Fruit fly (Drosophila melanogaster): ENCODE measurements around the gene ogre.

Gene ogre

dm6 chrX:6997653-6998491, 6.8 kb upstream of the ogre start (continued):
- TF ChIP-seq CG17186 (GFP tag; optimal IDR thresholded peaks at IDR 0.05): no peak
- no peak for TF ChIP-seq ato (GFP tag; IDR thresholded peaks at IDR 0.05; ENCODE audit: partially characterized antibody)
- TF ChIP-seq CG2120 (GFP tag; optimal IDR thresholded peaks at IDR 0.05): no peak
- peak; percentile 47; the same call in 1 of the 2 replicates for TF ChIP-seq Xrp1 (GFP tag; IDR thresholded peaks at IDR 0.05)
- TF ChIP-seq dpn (GFP tag; optimal IDR thresholded peaks at IDR 0.05): peak in 1 of 2 experiments; percentile 16
- TF ChIP-seq z (GFP tag; IDR thresholded peaks at IDR 0.05): peak; percentile 67; the same call in 2 of the 3 replicates
- TF ChIP-seq CG4424 (GFP tag; optimal IDR thresholded peaks at IDR 0.05): peak; percentile 47
- TF ChIP-seq Oli (tag; optimal IDR thresholded peaks at IDR 0.05): peak; percentile 61
- TF ChIP-seq NK7.1 (GFP tag; optimal IDR thresholded peaks at IDR 0.05): no peak
- TF ChIP-seq sens-2 (GFP tag; IDR thresholded peaks at IDR 0.05): no peak
- TF ChIP-seq nmo (GFP tag; optimal IDR thresholded peaks at IDR 0.05): peak; percentile 46
- TF ChIP-seq CG15601 (tag; optimal IDR thresholded peaks at IDR 0.05): peak; percentile 55
- peak; percentile 92 for TF ChIP-seq CG8290 (GFP tag; optimal IDR thresholded peaks at IDR 0.05)
- peak; percentile 47 to 93 for TF ChIP-seq CG8290 (tag; optimal IDR thresholded peaks at IDR 0.05)
- TF ChIP-seq CG2116 (GFP tag; optimal IDR thresholded peaks at IDR 0.05): peak; percentile 13
- no peak for TF ChIP-seq CG4404 (GFP tag; IDR thresholded peaks at IDR 0.05)
- TF ChIP-seq BEAF-32 (GFP tag; optimal IDR thresholded peaks at IDR 0.05): peak; percentile 35
- no peak for TF ChIP-seq Eip74EF (GFP tag; optimal IDR thresholded peaks at IDR 0.05)
- no peak for TF ChIP-seq fru (optimal IDR thresholded peaks at IDR 0.05)
- TF ChIP-seq Blimp-1 (GFP tag; optimal IDR thresholded peaks at IDR 0.05): no peak
- TF ChIP-seq gro (GFP tag; optimal IDR thresholded peaks at IDR 0.05): no peak
- TF ChIP-seq Xbp1 (GFP tag; optimal IDR thresholded peaks at IDR 0.05): peak; percentile 13
- peak; percentile 1 for TF ChIP-seq nom (GFP tag; optimal IDR thresholded peaks at IDR 0.05)
- peak; percentile 12 for TF ChIP-seq D19A (tag; optimal IDR thresholded peaks at IDR 0.05)
- TF ChIP-seq Kr (GFP tag; optimal IDR thresholded peaks at IDR 0.05): peak; percentile 46
- TF ChIP-seq jing (GFP tag; optimal IDR thresholded peaks at IDR 0.05): no peak
- TF ChIP-seq CG9437 (GFP tag; optimal IDR thresholded peaks at IDR 0.05): peak; percentile 54
- no peak for TF ChIP-seq HLH54F (GFP tag; optimal IDR thresholded peaks at IDR 0.05)
- TF ChIP-seq NC2α (GFP tag; optimal IDR thresholded peaks at IDR 0.05): no peak
- no peak for TF ChIP-seq Fer1 (GFP tag; optimal IDR thresholded peaks at IDR 0.05)
- TF ChIP-seq CG11504 (tag; optimal IDR thresholded peaks at IDR 0.05): peak; percentile 33
- TF ChIP-seq Asciz (GFP tag; optimal IDR thresholded peaks at IDR 0.05): no peak
- no peak for TF ChIP-seq Deaf1 (tag; optimal IDR thresholded peaks at IDR 0.05)
- peak; percentile 39 for TF ChIP-seq corto (GFP tag; optimal IDR thresholded peaks at IDR 0.05)
- TF ChIP-seq CG6765 (GFP tag; optimal IDR thresholded peaks at IDR 0.05): no peak
- TF ChIP-seq trh (GFP tag; optimal IDR thresholded peaks at IDR 0.05): no peak
- no peak for TF ChIP-seq pum (GFP tag; optimal IDR thresholded peaks at IDR 0.05)
- no peak for TF ChIP-seq zen2 (GFP tag; IDR thresholded peaks at IDR 0.05; ENCODE audit: partially characterized antibody)
- peak; percentile 50 for TF ChIP-seq Sox100B (GFP tag; optimal IDR thresholded peaks at IDR 0.05)
- TF ChIP-seq Hr51 (GFP tag; optimal IDR thresholded peaks at IDR 0.05): peak in 1 of 2 experiments; percentile 21
- TF ChIP-seq vfl (GFP tag; optimal IDR thresholded peaks at IDR 0.05): no peak
- TF ChIP-seq ATbp (GFP tag; optimal IDR thresholded peaks at IDR 0.05): peak; percentile 6
- no peak for TF ChIP-seq cato (GFP tag; optimal IDR thresholded peaks at IDR 0.05; ENCODE audit: borderline replicate concordance)
- TF ChIP-seq Hey (tag; optimal IDR thresholded peaks at IDR 0.05): no peak
- TF ChIP-seq Trl (optimal IDR thresholded peaks at IDR 0.05): peak in 1 of 2 experiments; percentile 13
- TF ChIP-seq Trl (GFP tag; optimal IDR thresholded peaks at IDR 0.05): no peak
- peak; percentile 41 for TF ChIP-seq twi (tag; optimal IDR thresholded peaks at IDR 0.05)
- TF ChIP-seq BtbVII (GFP tag; optimal IDR thresholded peaks at IDR 0.05): peak; percentile 15
- no peak for TF ChIP-seq CG31441 (GFP tag; IDR thresholded peaks at IDR 0.05)

Data from whole organism, embryonic.